Fruit fly (Drosophila melanogaster) whole organism, embryonic: ENCODE data around the gene Sidpn.

Source experiments
- CG10267 ChIP-seq: fragments of 200-800 bp; sonication (Bioruptor generic); optimal IDR thresholded peaks from 2 replicates; lab custom pipeline; 2018; ENCODE audit warnings: missing biosample characterization, mild to moderate bottlenecking, missing genetic modification characterization, moderate library complexity
- CG12104 ChIP-seq: fragments of 200-800 bp; sonication (Bioruptor generic); optimal IDR thresholded peaks from 3 replicates; lab custom pipeline; 2016; ENCODE audit warnings: missing biosample characterization, missing genetic modification characterization
- CG13624 ChIP-seq: fragments of 200-800 bp; sonication (Bioruptor generic); optimal IDR thresholded peaks from 2 replicates; lab custom pipeline; 2016; ENCODE audit warnings: missing biosample characterization, missing genetic modification characterization
- CG14014 ChIP-seq: fragments of 200-800 bp; sonication (Bioruptor generic); IDR thresholded peaks from 2 replicates; pipeline ENCODE4 v1.3.6; 2022; ENCODE audit warnings: missing biosample characterization, missing genetic modification characterization
- CG14441 ChIP-seq: fragments of 200-800 bp; sonication (Bioruptor generic); IDR thresholded peaks from 2 replicates; pipeline ENCODE4 v1.3.6; 2022; ENCODE audit warnings: missing biosample characterization, missing genetic modification characterization
- CG15073 ChIP-seq: fragments of 200-800 bp; sonication (Bioruptor generic); optimal IDR thresholded peaks from 2 replicates; lab custom pipeline; 2016; ENCODE audit warnings: missing biosample characterization, missing genetic modification characterization
- CG16813 ChIP-seq: fragments of 200-800 bp; sonication (Bioruptor generic); IDR thresholded peaks from 3 replicates; pipeline ENCODE4 v1.3.6; 2022; ENCODE audit warnings: missing biosample characterization, missing genetic modification characterization; ENCODE audit not compliant: partially characterized antibody
- CG17359 ChIP-seq: fragments of 200-800 bp; sonication (Bioruptor generic); optimal IDR thresholded peaks from 3 replicates; lab custom pipeline; 2018; ENCODE audit warnings: missing biosample characterization, mild to moderate bottlenecking, missing genetic modification characterization, moderate library complexity
- CG2120 ChIP-seq: fragments of 200-800 bp; sonication (Bioruptor generic); optimal IDR thresholded peaks from 3 replicates; lab custom pipeline; 2016; ENCODE audit warnings: missing biosample characterization, missing genetic modification characterization
- CG31388 ChIP-seq: fragments of 200-800 bp; sonication (Bioruptor generic); optimal IDR thresholded peaks from 2 replicates; lab custom pipeline; 2016; ENCODE audit warnings: missing biosample characterization, missing genetic modification characterization
- CG3838 ChIP-seq: fragments of 200-800 bp; sonication (Bioruptor generic); optimal IDR thresholded peaks from 3 replicates; lab custom pipeline; 2016; ENCODE audit warnings: missing biosample characterization, missing genetic modification characterization
- CG42726 ChIP-seq: fragments of 200-800 bp; sonication (Bioruptor generic); IDR thresholded peaks from 2 replicates; pipeline ENCODE4 v1.3.6; 2022; ENCODE audit warnings: missing biosample characterization, missing genetic modification characterization; ENCODE audit not compliant: partially characterized antibody
- CG4404 ChIP-seq: fragments of 200-800 bp; sonication (Bioruptor generic); IDR thresholded peaks from 2 replicates; pipeline ENCODE4 v1.3.6; 2022; ENCODE audit warnings: missing biosample characterization, missing genetic modification characterization
- CG6854 ChIP-seq: fragments of 200-800 bp; sonication (Bioruptor generic); optimal IDR thresholded peaks from 3 replicates; lab custom pipeline; 2017; ENCODE audit warnings: missing biosample characterization, mild to moderate bottlenecking, missing genetic modification characterization
- CG7372 ChIP-seq: fragments of 200-800 bp; sonication (Bioruptor generic); IDR thresholded peaks from 2 replicates; pipeline ENCODE4 v1.3.6; 2022; ENCODE audit warnings: missing biosample characterization, missing genetic modification characterization
- CG7987 ChIP-seq: fragments of 200-800 bp; sonication (Bioruptor generic); optimal IDR thresholded peaks from 2 replicates; lab custom pipeline; 2018; ENCODE audit warnings: missing biosample characterization, mild to moderate bottlenecking, missing genetic modification characterization, moderate library complexity
- CG9727 ChIP-seq: fragments of 200-800 bp; sonication (Bioruptor generic); optimal IDR thresholded peaks from 3 replicates; lab custom pipeline; 2017; ENCODE audit warnings: missing biosample characterization, mild to moderate bottlenecking, missing genetic modification characterization
- CG9932 ChIP-seq: fragments of 200-800 bp; sonication (Bioruptor generic); IDR thresholded peaks from 2 replicates; pipeline ENCODE4 v1.3.6; 2022; ENCODE audit warnings: missing biosample characterization, missing genetic modification characterization
- Dip2 ChIP-seq: fragments of 200-800 bp; sonication (Bioruptor generic); IDR thresholded peaks from 2 replicates; pipeline ENCODE4 v1.3.6; 2022; ENCODE audit warnings: missing biosample characterization, missing genetic modification characterization
- HLH3B ChIP-seq: fragments of 200-800 bp; sonication (Bioruptor generic); IDR thresholded peaks from 2 replicates; pipeline ENCODE4 v1.3.6; 2022; ENCODE audit warnings: missing biosample characterization, missing genetic modification characterization
- HLHmδ ChIP-seq: fragments of 200-800 bp; sonication (Bioruptor generic); optimal IDR thresholded peaks from 2 replicates; lab custom pipeline; 2018; ENCODE audit warnings: missing biosample characterization, mild to moderate bottlenecking, missing genetic modification characterization, moderate library complexity
- Hr3 ChIP-seq: fragments of 200-800 bp; sonication (Bioruptor generic); optimal IDR thresholded peaks from 3 replicates; lab custom pipeline; 2016; ENCODE audit warnings: missing biosample characterization, missing genetic modification characterization
- Jarid2 ChIP-seq: fragments of 200-800 bp; sonication (Bioruptor generic); optimal IDR thresholded peaks from 3 replicates; lab custom pipeline; 2017; ENCODE audit warnings: mild to moderate bottlenecking, missing biosample characterization, missing genetic modification reagents, missing genetic modification characterization
- Max ChIP-seq: fragments of 200-800 bp; sonication (Bioruptor generic); optimal IDR thresholded peaks from 2 replicates; lab custom pipeline; 2016; ENCODE audit warnings: missing biosample characterization, mild to moderate bottlenecking, missing genetic modification characterization
- PHDP ChIP-seq: fragments of 200-800 bp; sonication (Bioruptor generic); optimal IDR thresholded peaks from 3 replicates; lab custom pipeline; 2018; ENCODE audit warnings: missing biosample characterization, mild to moderate bottlenecking, missing genetic modification characterization, moderate library complexity
- Rfx ChIP-seq: fragments of 200-800 bp; sonication (Bioruptor generic); IDR thresholded peaks from 2 replicates; pipeline ENCODE4 v1.3.6; 2022; ENCODE audit warnings: missing biosample characterization, missing genetic modification characterization
- Side ChIP-seq: fragments of 200-800 bp; sonication (Bioruptor generic); optimal IDR thresholded peaks from 2 replicates; lab custom pipeline; 2016; ENCODE audit warnings: missing biosample characterization, missing genetic modification characterization
- Sox100B ChIP-seq: fragments of 200-800 bp; sonication (Bioruptor generic); optimal IDR thresholded peaks from 3 replicates; lab custom pipeline; 2018; ENCODE audit warnings: missing biosample characterization, mild to moderate bottlenecking, missing genetic modification characterization
- Vsx1 ChIP-seq: fragments of 200-800 bp; sonication (Bioruptor generic); optimal IDR thresholded peaks from 2 replicates; lab custom pipeline; 2017; ENCODE audit warnings: missing biosample characterization, mild to moderate bottlenecking, missing genetic modification characterization, missing genetic modification reagents
- bbx ChIP-seq: fragments of 200-800 bp; sonication (Bioruptor generic); IDR thresholded peaks from 2 replicates; pipeline ENCODE4 v1.3.6; 2022; ENCODE audit warnings: missing biosample characterization, missing genetic modification characterization; ENCODE audit not compliant: partially characterized antibody
- bowl ChIP-seq: fragments of 200-800 bp; sonication (Bioruptor generic); IDR thresholded peaks from 2 replicates; pipeline ENCODE4 v1.3.6; 2022; ENCODE audit warnings: missing biosample characterization, missing genetic modification characterization
- bsh ChIP-seq, 2 experiments: fragments of 200-800 bp; sonication (Bioruptor generic); optimal IDR thresholded peaks; 2 replicates each; lab custom pipeline; 2017 to 2018; ENCODE audit warnings: mild to moderate bottlenecking in 2 of 2, missing biosample characterization in 2 of 2, missing genetic modification characterization in 2 of 2, moderate library complexity in 1 of 2
- eve ChIP-seq, 2 experiments: fragments of >200 bp; optimal IDR thresholded peaks; 2 replicates each; lab custom pipeline; 2017; ENCODE audit warnings: missing biosample characterization in 2 of 2, missing genetic modification characterization in 2 of 2
- fu2 ChIP-seq: fragments of 200-800 bp; sonication (Bioruptor generic); optimal IDR thresholded peaks from 2 replicates; lab custom pipeline; 2016; ENCODE audit warnings: missing biosample characterization, missing genetic modification characterization
- gce ChIP-seq: fragments of 200-800 bp; sonication (Bioruptor generic); IDR thresholded peaks from 3 replicates; pipeline ENCODE4 v1.3.6; 2022; ENCODE audit warnings: missing biosample characterization, missing genetic modification characterization
- gcm ChIP-seq: fragments of 200-800 bp; sonication (Bioruptor generic); optimal IDR thresholded peaks from 2 replicates; lab custom pipeline; 2019; ENCODE audit warnings: missing biosample characterization, mild to moderate bottlenecking, missing genetic modification characterization, moderate library complexity
- hb ChIP-seq: fragments of 200-800 bp; sonication (Bioruptor generic); IDR thresholded peaks from 3 replicates; pipeline ENCODE4 v1.3.6; 2022; ENCODE audit warnings: missing biosample characterization, missing genetic modification characterization; ENCODE audit not compliant: partially characterized antibody
- ind ChIP-seq: fragments of 200-800 bp; sonication (Bioruptor generic); optimal IDR thresholded peaks from 3 replicates; lab custom pipeline; 2016; ENCODE audit warnings: missing biosample characterization, missing genetic modification characterization
- jigr1 ChIP-seq: fragments of 200-800 bp; sonication (Bioruptor generic); IDR thresholded peaks from 3 replicates; pipeline ENCODE4 v1.3.6; 2022; ENCODE audit warnings: missing biosample characterization, missing genetic modification characterization
- lab ChIP-seq: fragments of 200-800 bp; sonication (Bioruptor generic); optimal IDR thresholded peaks from 3 replicates; lab custom pipeline; 2017; ENCODE audit warnings: missing biosample characterization, missing genetic modification characterization, mild to moderate bottlenecking, moderate library complexity, missing genetic modification reagents
- mam ChIP-seq: fragments of 200-800 bp; sonication (Bioruptor generic); optimal IDR thresholded peaks from 3 replicates; lab custom pipeline; 2016; ENCODE audit warnings: missing biosample characterization, missing genetic modification characterization
- mirr ChIP-seq: fragments of 200-800 bp; sonication (Bioruptor generic); optimal IDR thresholded peaks from 3 replicates; lab custom pipeline; 2018; ENCODE audit warnings: missing biosample characterization, mild to moderate bottlenecking, missing genetic modification characterization
- otp ChIP-seq: fragments of 200-800 bp; sonication (Bioruptor generic); IDR thresholded peaks from 3 replicates; pipeline ENCODE4, ENCODE4 v1.3.6; 2022; ENCODE audit warnings: missing biosample characterization, missing genetic modification characterization
- sens ChIP-seq: fragments of 200-800 bp; sonication (Bioruptor generic); peaks from one replicate; lab custom pipeline; 2016; ENCODE audit warnings: missing biosample characterization, missing genetic modification characterization
- sens-2 ChIP-seq: fragments of 200-800 bp; sonication (Bioruptor generic); IDR thresholded peaks from 2 replicates; pipeline ENCODE4 v1.3.6; 2022; ENCODE audit warnings: missing biosample characterization, missing genetic modification characterization
- slbo ChIP-seq: fragments of 200-800 bp; sonication (Bioruptor generic); IDR thresholded peaks from 2 replicates; pipeline ENCODE4 v1.3.6; 2022; ENCODE audit warnings: missing biosample characterization, missing genetic modification characterization
- slp2 ChIP-seq: fragments of 200-800 bp; sonication (Bioruptor generic); optimal IDR thresholded peaks from 2 replicates; lab custom pipeline; 2016; ENCODE audit warnings: missing biosample characterization, missing genetic modification characterization
- ssp ChIP-seq: fragments of 200-800 bp; sonication (Bioruptor generic); IDR thresholded peaks from 2 replicates; pipeline ENCODE4 v1.3.6; 2022; ENCODE audit warnings: missing biosample characterization, missing genetic modification characterization
- tgo ChIP-seq: fragments of 200-800 bp; sonication (Bioruptor generic); IDR thresholded peaks from 3 replicates; pipeline ENCODE4 v1.3.6; 2022; ENCODE audit warnings: missing biosample characterization, missing genetic modification characterization

Sidpn gene

dm6 chr2L:18987078-18987895, 40.2 kb upstream of the Sidpn start, which contains the start of the genes Swip-1 and EMC5 (continued):
- TF ChIP-seq slp2 (no peak), CG7372 (GFP tag; lab: Robert Waterston, UW) (no peak), CG14014 (GFP tag; lab: Robert Waterston, UW) (peak; percentile 73), CG9932 (GFP tag; lab: Robert Waterston, UW) (peak; percentile 87), Side (GFP tag; lab: Kevin White, UChicago) (no peak), CG42726 (GFP tag; lab: Robert Waterston, UW) (peak; percentile 72), CG13624 (peak; percentile 11), gcm (GFP tag; lab: Kevin White, UChicago) (peak; percentile 63), otp (GFP tag; lab: Robert Waterston, UW) (no peak; the same call in 2 of the 3 replicates), bsh (GFP tag; optimal IDR thresholded peaks at IDR 0.05; lab: Kevin White, UChicago) (peak in 1 of 2 experiments; percentile 54), tgo (GFP tag; lab: Robert Waterston, UW) (peak; percentile 62), CG31388 (GFP tag; lab: Kevin White, UChicago) (peak; percentile 9), CG10267 (peak; percentile 75), CG4404 (GFP tag; lab: Robert Waterston, UW) (peak; percentile 36; the same call in 1 of the 2 replicates), PHDP (peak; percentile 62), CG3838 (GFP tag; lab: Kevin White, UChicago) (no peak), bbx (GFP tag; lab: Robert Waterston, UW) (peak; percentile 60), Dip2 (no peak), Rfx (peak; percentile 78), CG14441 (GFP tag; lab: Robert Waterston, UW) (peak; percentile 19; the same call in 1 of the 2 replicates), ind (GFP tag; lab: Kevin White, UChicago) (peak; percentile 59), Max (GFP tag; lab: Kevin White, UChicago) (peak; percentile 22), mam (peak; percentile 35), CG2120 (peak; percentile 54), CG9727 (GFP tag; lab: Kevin White, UChicago) (peak; percentile 70), Hr3 (GFP tag; lab: Kevin White, UChicago) (peak; percentile 77), jigr1 (GFP tag; lab: Robert Waterston, UW) (peak; percentile 20; the same call in 1 of the 3 replicates), CG17359 (tag; lab: Kevin White, UChicago) (peak; percentile 41), Sox100B (peak; percentile 62), CG6854 (GFP tag; lab: Kevin White, UChicago) (no peak), lab (GFP tag; lab: Kevin White, UChicago) (peak; percentile 20), CG7987 (GFP tag; lab: Kevin White, UChicago) (no peak), sens (GFP tag; lab: Kevin White, UChicago) (peak; percentile 55), CG12104 (GFP tag; lab: Kevin White, UChicago) (peak; percentile 71), fu2 (GFP tag; lab: Kevin White, UChicago) (no peak), Vsx1 (GFP tag; lab: Kevin White, UChicago) (peak; percentile 45), CG15073 (GFP tag; lab: Kevin White, UChicago) (no peak), ssp (GFP tag; lab: Robert Waterston, UW) (peak; percentile 61), sens-2 (GFP tag; lab: Robert Waterston, UW) (no peak), CG16813 (peak; percentile 68), gce (GFP tag; lab: Robert Waterston, UW) (no peak), Jarid2 (GFP tag; lab: Kevin White, UChicago) (peak; percentile 87), mirr (no peak), eve (GFP tag; optimal IDR thresholded peaks at IDR 0.05; lab: Kevin White, UChicago) (no peak), HLHmδ (GFP tag; lab: Kevin White, UChicago) (peak; percentile 69), hb (peak; percentile 42; the same call in 1 of the 3 replicates), slbo (GFP tag; lab: Robert Waterston, UW) (peak; percentile 85), HLH3B (peak; percentile 52; the same call in 1 of the 2 replicates), bowl (GFP tag; lab: Robert Waterston, UW) (no peak)
